Worm (Caenorhabditis elegans) whole organism, late embryonic: Measurements from ENCODE around the gene F54D5.9.

ENCODE experiments used
- ceh-14 ChIP-seq: sonication (generic microtip); optimal IDR thresholded peaks from 2 replicates; lab custom pipeline; 2016; ENCODE audit warnings: missing genotype, missing genetic modification characterization, missing compliant biosample characterization
- ceh-18 ChIP-seq: sonication (generic microtip); optimal IDR thresholded peaks from 2 replicates; lab custom pipeline; 2016; ENCODE audit warnings: missing genetic modification characterization, missing compliant biosample characterization
- ceh-19 ChIP-seq: fragments of 200-800 bp; sonication (Bioruptor generic); optimal IDR thresholded peaks from 2 replicates; lab custom pipeline; 2018; ENCODE audit warnings: mild to moderate bottlenecking, missing genetic modification characterization, missing compliant biosample characterization
- ceh-2 ChIP-seq: sonication (generic microtip); optimal IDR thresholded peaks from 2 replicates; lab custom pipeline; 2016; ENCODE audit warnings: missing genotype, missing genetic modification characterization, missing compliant biosample characterization
- ceh-31 ChIP-seq: sonication (generic microtip); optimal IDR thresholded peaks from 2 replicates; lab custom pipeline; 2016; ENCODE audit warnings: missing genetic modification characterization, missing compliant biosample characterization
- ceh-45 ChIP-seq: fragments of 200-800 bp; sonication (Bioruptor generic); IDR thresholded peaks from 2 replicates; pipeline ENCODE4 v1.3.6; 2022; ENCODE audit warnings: missing genetic modification reagents, missing genetic modification characterization, missing compliant biosample characterization
- ceh-6 ChIP-seq: fragments of 200-800 bp; sonication (Bioruptor generic); optimal IDR thresholded peaks from 2 replicates; lab custom pipeline; 2018; ENCODE audit warnings: mild to moderate bottlenecking, missing genetic modification characterization, missing compliant biosample characterization
- ceh-9 ChIP-seq: sonication (generic microtip); optimal IDR thresholded peaks from 2 replicates; lab custom pipeline; 2016; ENCODE audit warnings: mild to moderate bottlenecking, missing genetic modification characterization, inconsistent platforms, missing compliant biosample characterization
- che-1 ChIP-seq: sonication (generic microtip); optimal IDR thresholded peaks from 2 replicates; lab custom pipeline; 2016; ENCODE audit warnings: mild to moderate bottlenecking, missing genetic modification characterization, missing compliant biosample characterization
- dve-1 ChIP-seq: sonication (generic microtip); optimal IDR thresholded peaks from 2 replicates; lab custom pipeline; 2017; ENCODE audit warnings: antibody characterized with exemption, mild to moderate bottlenecking, missing genetic modification characterization, missing compliant biosample characterization
- elt-2 ChIP-seq: sonication (generic microtip); optimal IDR thresholded peaks from 2 replicates; lab custom pipeline; 2016; ENCODE audit warnings: missing genetic modification reagents, missing genetic modification characterization, missing compliant biosample characterization
- fkh-10 ChIP-seq: fragments of 150-350 bp; optimal IDR thresholded peaks from 2 replicates; lab custom pipeline; 2014; ENCODE audit warnings: missing biosample characterization, missing genetic modification reagents, missing genetic modification characterization
- fkh-6 ChIP-seq: sonication (generic microtip); optimal IDR thresholded peaks from 2 replicates; lab custom pipeline; 2016; ENCODE audit warnings: missing genetic modification characterization, missing compliant biosample characterization
- gmeb-2 ChIP-seq: sonication (generic microtip); optimal IDR thresholded peaks from 2 replicates; lab custom pipeline; 2016; ENCODE audit warnings: missing genetic modification characterization, inconsistent platforms, missing compliant biosample characterization
- hlh-15 ChIP-seq: sonication (generic microtip); optimal IDR thresholded peaks from 2 replicates; lab custom pipeline; 2016; ENCODE audit warnings: missing genetic modification characterization, missing compliant biosample characterization
- hlh-30 ChIP-seq: sonication (generic microtip); optimal IDR thresholded peaks from 2 replicates; lab custom pipeline; 2017; ENCODE audit warnings: antibody characterized with exemption, missing genetic modification characterization, missing compliant biosample characterization; ENCODE audit not compliant: insufficient read depth
- hlh-6 ChIP-seq: sonication (generic microtip); optimal IDR thresholded peaks from 2 replicates; lab custom pipeline; 2016; ENCODE audit warnings: missing genotype, missing genetic modification characterization, missing compliant biosample characterization
- lin-11 ChIP-seq: fragments of 200-800 bp; sonication (Bioruptor generic); optimal IDR thresholded peaks from 2 replicates; lab custom pipeline; 2018; ENCODE audit warnings: mild to moderate bottlenecking, missing genetic modification characterization, missing compliant biosample characterization
- madf-2 ChIP-seq: sonication (generic microtip); optimal IDR thresholded peaks from 2 replicates; lab custom pipeline; 2017; ENCODE audit warnings: missing genetic modification characterization, missing compliant biosample characterization
- nfya-1 ChIP-seq: sonication (generic microtip); optimal IDR thresholded peaks from 2 replicates; lab custom pipeline; 2017; ENCODE audit warnings: missing genetic modification characterization, mild to moderate bottlenecking, missing compliant biosample characterization, antibody characterized with exemption, moderate library complexity
- nhr-11 ChIP-seq: fragments of 150-350 bp; optimal IDR thresholded peaks from 2 replicates; lab custom pipeline; 2014; ENCODE audit warnings: missing biosample characterization, missing genetic modification characterization
- npax-4 ChIP-seq: sonication (generic microtip); optimal IDR thresholded peaks from 2 replicates; lab custom pipeline; 2016; ENCODE audit warnings: missing genetic modification characterization, missing compliant biosample characterization
- odd-2 ChIP-seq: sonication (generic microtip); optimal IDR thresholded peaks from 2 replicates; lab custom pipeline; 2017; ENCODE audit warnings: antibody characterized with exemption, mild to moderate bottlenecking, missing genetic modification characterization, missing compliant biosample characterization
- pag-3 ChIP-seq: sonication (generic microtip); optimal IDR thresholded peaks from 2 replicates; lab custom pipeline; 2016; ENCODE audit warnings: missing compliant biosample characterization, missing genetic modification characterization, borderline replicate concordance
- pat-9 ChIP-seq: fragments of 200-800 bp; sonication (Bioruptor generic); optimal IDR thresholded peaks from 2 replicates; lab custom pipeline; 2018; ENCODE audit warnings: mild to moderate bottlenecking, missing genetic modification characterization, moderate library complexity, missing compliant biosample characterization
- pax-1 ChIP-seq: fragments of 150-350 bp; optimal IDR thresholded peaks from 2 replicates; lab custom pipeline; 2014; ENCODE audit warnings: missing biosample characterization, missing genetic modification characterization
- pha-2 ChIP-seq: sonication (generic microtip); optimal IDR thresholded peaks from 2 replicates; lab custom pipeline; 2017; ENCODE audit warnings: mild to moderate bottlenecking, missing genetic modification characterization, missing compliant biosample characterization
- pha-4 ChIP-seq: fragments of 150-350 bp; optimal IDR thresholded peaks from 2 replicates; lab custom pipeline; 2018; ENCODE audit warnings: missing biosample characterization, missing genetic modification reagents, missing genetic modification characterization
- pqm-1 ChIP-seq: sonication (generic microtip); optimal IDR thresholded peaks from 2 replicates; lab custom pipeline; 2016; ENCODE audit warnings: missing genetic modification characterization, missing compliant biosample characterization
- ref-2 ChIP-seq: sonication (generic microtip); optimal IDR thresholded peaks from 2 replicates; lab custom pipeline; 2016; ENCODE audit warnings: missing genetic modification characterization, missing compliant biosample characterization
- sox-2 ChIP-seq: fragments of 200-800 bp; sonication (Bioruptor generic); IDR thresholded peaks from 2 replicates; pipeline ENCODE4 v1.3.6; 2022; ENCODE audit warnings: missing genetic modification reagents, missing genetic modification characterization, missing compliant biosample characterization
- sox-4 ChIP-seq: sonication (generic microtip); optimal IDR thresholded peaks from 2 replicates; lab custom pipeline; 2017; ENCODE audit warnings: mild to moderate bottlenecking, missing genetic modification characterization, inconsistent platforms, missing compliant biosample characterization
- tbx-7 ChIP-seq: sonication (generic microtip); optimal IDR thresholded peaks from 2 replicates; lab custom pipeline; 2016; ENCODE audit warnings: missing genotype, missing genetic modification characterization, missing compliant biosample characterization
- unc-42 ChIP-seq: sonication (generic microtip); optimal IDR thresholded peaks from 2 replicates; lab custom pipeline; 2016; ENCODE audit warnings: missing genotype, missing genetic modification characterization, missing compliant biosample characterization
- unc-55 ChIP-seq: sonication (generic microtip); optimal IDR thresholded peaks from 2 replicates; lab custom pipeline; 2017; ENCODE audit warnings: missing biosample characterization, missing genetic modification reagents, missing genetic modification characterization
- zip-5 ChIP-seq: sonication (generic microtip); optimal IDR thresholded peaks from 2 replicates; lab custom pipeline; 2016; ENCODE audit warnings: missing genetic modification characterization, missing compliant biosample characterization

The F54D5.9 gene

DNA sequence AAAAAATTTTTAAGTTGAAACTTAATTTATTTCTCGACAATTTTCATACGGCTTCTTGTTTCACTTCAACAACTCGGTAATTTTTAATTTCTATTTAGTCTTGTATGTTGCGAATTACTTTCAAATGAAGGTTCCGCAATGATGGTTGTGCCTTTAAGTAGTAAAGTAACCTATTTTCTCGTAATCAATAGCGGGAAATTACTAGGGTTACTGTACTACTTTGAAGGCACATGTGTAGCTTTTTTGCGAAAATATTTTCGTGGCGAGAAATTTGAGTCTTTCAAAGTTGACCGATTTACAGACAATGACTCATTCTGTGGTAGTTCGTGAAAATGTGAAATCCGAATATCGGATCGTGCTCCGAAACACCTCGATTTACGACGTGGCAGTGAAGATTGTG lies 26.4 kb downstream of the F54D5.9 start, which contains the start of gene B0334.10:
TSS of gene B0334.10 (plus strand) at position 301 of the 400 bp plus-strand sequence.
- no peak for TF ChIP-seq npax-4 (tag; lab: Kevin White, UChicago)
- TF ChIP-seq nfya-1 (tag; lab: Kevin White, UChicago) = no peak
- TF ChIP-seq ceh-2 (tag; lab: Kevin White, UChicago) = no peak

ce11 chrII:11514775-11515174 lies 29.9 kb downstream of the F54D5.9 start, which contains the start of gene srh-44:
srh-44 (plus strand) TSS chrII:11515075.
- TF ChIP-seq tbx-7 (tag; lab: Kevin White, UChicago) (no peak), hlh-6 (tag; lab: Kevin White, UChicago) (no peak), madf-2 (tag; lab: Kevin White, UChicago) (no peak), hlh-15 (tag; lab: Kevin White, UChicago) (no peak), nhr-11 (tag; lab: Kevin White, UChicago) (no peak), nfya-1 (tag; lab: Kevin White, UChicago) (no peak), unc-42 (no peak)

ce11 chrII:11512921-11513320 lies 31.7 kb downstream of the F54D5.9 start:
- TF ChIP-seq zip-5 (tag; lab: Kevin White, UChicago) (no peak), unc-42 (no peak), pqm-1 (no peak), npax-4 (tag; lab: Kevin White, UChicago) (no peak), lin-11 (tag; lab: Kevin White, UChicago) (no peak), odd-2 (no peak), sox-2 (GFP tag; lab: Robert Waterston, UW) (no peak), ref-2 (no peak), gmeb-2 (tag; lab: Kevin White, UChicago) (no peak), che-1 (tag; lab: Kevin White, UChicago) (no peak), ceh-14 (tag; lab: Kevin White, UChicago) (no peak), pax-1 (tag; lab: Kevin White, UChicago) (no peak), pag-3 (tag; lab: Kevin White, UChicago) (no peak), nfya-1 (tag; lab: Kevin White, UChicago) (no peak), hlh-30 (tag; lab: Kevin White, UChicago) (no peak)

- TF ChIP-seq sox-4 (no peak), odd-2 (no peak), pha-2 (tag; lab: Kevin White, UChicago) (no peak), fkh-10 (no peak), elt-2 (no peak), ceh-19 (no peak), pat-9 (tag; lab: Kevin White, UChicago) (no peak), pha-4 (no peak), zip-5 (tag; lab: Kevin White, UChicago) (no peak), ref-2 (no peak), unc-55 (GFP tag; lab: Kevin White, UChicago) (no peak), nfya-1 (tag; lab: Kevin White, UChicago) (no peak), ceh-31 (tag; lab: Kevin White, UChicago) (no peak), ceh-45 (GFP tag; lab: Robert Waterston, UW) (no peak), pag-3 (tag; lab: Kevin White, UChicago) (no peak), ceh-6 (GFP tag; lab: Kevin White, UChicago) (no peak), fkh-6 (tag; lab: Kevin White, UChicago) (no peak), pax-1 (tag; lab: Kevin White, UChicago) (no peak), madf-2 (tag; lab: Kevin White, UChicago) (no peak), sox-2 (GFP tag; lab: Robert Waterston, UW) (no peak)
These were observed 34.3 kb downstream of the F54D5.9 start, which contains the start of gene npr-41 for ce11 chrII:11510373-11510772. npr-41 (plus strand) TSS chrII:11510673.

ce11 chrII:11503761-11504160 lies 40.9 kb downstream of the F54D5.9 start:
- TF ChIP-seq dve-1 (tag; lab: Kevin White, UChicago) = peak; percentile 2
- no peak for TF ChIP-seq ceh-18 (tag; lab: Kevin White, UChicago)
- no peak for TF ChIP-seq pat-9 (tag; lab: Kevin White, UChicago)
- no peak for TF ChIP-seq ceh-9 (tag; lab: Kevin White, UChicago)
- TF ChIP-seq ref-2 = no peak
